Fruit fly (Drosophila melanogaster): ENCODE measurements around the gene Grik.

DNA sequence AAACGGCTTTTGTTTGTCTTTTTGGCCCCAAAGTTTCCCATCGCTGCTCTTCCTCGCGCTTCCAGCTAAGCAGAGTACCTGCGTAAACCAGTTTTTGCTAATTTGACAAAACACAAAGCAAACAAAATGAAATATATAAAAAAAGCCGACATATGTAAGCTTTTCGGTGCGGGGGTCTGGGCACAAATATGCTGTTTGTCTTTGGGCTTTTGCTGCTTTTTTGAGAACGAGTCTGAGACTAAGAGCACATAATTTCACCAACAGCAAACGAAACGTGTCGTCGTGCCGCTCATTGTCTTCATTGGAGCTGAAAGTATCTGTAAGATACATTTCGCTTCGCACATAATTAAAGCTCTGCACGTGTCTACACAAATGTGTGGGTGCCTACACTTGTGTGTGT, 14.1 kb downstream of the Grik start:
- TF ChIP-seq CG12768 (GFP tag; optimal IDR thresholded peaks at IDR 0.05), result no peak
- no peak for TF ChIP-seq bab1 (GFP tag; optimal IDR thresholded peaks at IDR 0.05)
- TF ChIP-seq Hr96 (GFP tag; optimal IDR thresholded peaks at IDR 0.05), result no peak
- TF ChIP-seq Crg-1 (GFP tag; optimal IDR thresholded peaks at IDR 0.05), result no peak
- TF ChIP-seq cnc (optimal IDR thresholded peaks at IDR 0.05), result no peak
